Fruit fly (Drosophila melanogaster): Measurements from ENCODE around the gene CG31937.

Gene CG31937

dm6 chr2L:1723135-1723936 lies 6.4 kb upstream of the CG31937 start (continued):
- TF ChIP-seq cas (GFP tag; IDR thresholded peaks at IDR 0.05) (no peak), Lim3 (GFP tag; IDR thresholded peaks at IDR 0.05) (no peak), grn (GFP tag; optimal IDR thresholded peaks at IDR 0.05) (peak; percentile 43), CG18476 (GFP tag; optimal IDR thresholded peaks at IDR 0.05) (no peak), Ets97D (GFP tag; optimal IDR thresholded peaks at IDR 0.05) (no peak), CG10979 (tag; optimal IDR thresholded peaks at IDR 0.05) (peak; percentile 22), CG8359 (GFP tag; optimal IDR thresholded peaks at IDR 0.05; ENCODE audit: borderline replicate concordance) (no peak), z (GFP tag; IDR thresholded peaks at IDR 0.05) (0 out of 3 replicates have a peak, but pooled peaks have one; percentile 4), jigr1 (GFP tag; IDR thresholded peaks at IDR 0.05) (no peak), Hey (tag; optimal IDR thresholded peaks at IDR 0.05) (no peak), Hr51 (GFP tag; optimal IDR thresholded peaks at IDR 0.05) (peak in 1 of 2 experiments; percentile 33), kay (GFP tag; optimal IDR thresholded peaks at IDR 0.05) (no peak), B-H2 (GFP tag; optimal IDR thresholded peaks at IDR 0.05) (no peak), ara (GFP tag; IDR thresholded peaks at IDR 0.05) (0 out of 2 replicates have a peak, but pooled peaks have one; percentile 32), CG8924 (tag; optimal IDR thresholded peaks at IDR 0.05) (peak; percentile 19), CG15514 (GFP tag; optimal IDR thresholded peaks at IDR 0.05) (no peak), Hsf (GFP tag; optimal IDR thresholded peaks at IDR 0.05) (no peak), Meics (GFP tag; optimal IDR thresholded peaks at IDR 0.05) (no peak), CG3847 (GFP tag; IDR thresholded peaks at IDR 0.05) (no peak), en (GFP tag; optimal IDR thresholded peaks at IDR 0.05) (no peak), crol (GFP tag; IDR thresholded peaks at IDR 0.05) (no peak), CG1602 (GFP tag; optimal IDR thresholded peaks at IDR 0.05) (no peak), CG14710 (tag; optimal IDR thresholded peaks at IDR 0.05) (peak; percentile 29), nerfin-2 (GFP tag; IDR thresholded peaks at IDR 0.05; ENCODE audit: partially characterized antibody) (no peak), pzg (GFP tag; optimal IDR thresholded peaks at IDR 0.05) (no peak), Doc3 (GFP tag; IDR thresholded peaks at IDR 0.05; ENCODE audit: partially characterized antibody) (no peak), peb (GFP tag; IDR thresholded peaks at IDR 0.05) (no peak), CG16779 (GFP tag; IDR thresholded peaks at IDR 0.05) (no peak), CG15011 (GFP tag; optimal IDR thresholded peaks at IDR 0.05) (no peak), jumu (GFP tag; optimal IDR thresholded peaks at IDR 0.05) (no peak), HmgZ (tag; optimal IDR thresholded peaks at IDR 0.05) (no peak), CG6689 (GFP tag; IDR thresholded peaks at IDR 0.05) (no peak), CG1792 (GFP tag; optimal IDR thresholded peaks at IDR 0.05) (no peak), CG4404 (GFP tag; IDR thresholded peaks at IDR 0.05) (no peak), CG11696 (GFP tag; IDR thresholded peaks at IDR 0.05) (no peak), CG2199 (GFP tag; IDR thresholded peaks at IDR 0.05) (no peak), Myb (GFP tag; optimal IDR thresholded peaks at IDR 0.05) (no peak), gcm (GFP tag; optimal IDR thresholded peaks at IDR 0.05) (no peak), CG11456 (GFP tag; IDR thresholded peaks at IDR 0.05) (no peak), MBD-R2 (GFP tag; IDR thresholded peaks at IDR 0.05) (no peak), unc-4 (GFP tag; IDR thresholded peaks at IDR 0.05; ENCODE audit: partially characterized antibody) (no peak), pros (GFP tag; optimal IDR thresholded peaks at IDR 0.05) (no peak), sima (GFP tag; optimal IDR thresholded peaks at IDR 0.05) (no peak), Dfd (GFP tag; optimal IDR thresholded peaks at IDR 0.05) (no peak), br (optimal IDR thresholded peaks at IDR 0.05) (no peak), CG30431 (GFP tag; optimal IDR thresholded peaks at IDR 0.05) (no peak), CG1647 (GFP tag; optimal IDR thresholded peaks at IDR 0.05) (no peak), Bteb2 (GFP tag; optimal IDR thresholded peaks at IDR 0.05) (no peak), fd64A (GFP tag; optimal IDR thresholded peaks at IDR 0.05) (no peak), CG10431 (GFP tag; optimal IDR thresholded peaks at IDR 0.05) (no peak), CG9817 (tag; optimal IDR thresholded peaks at IDR 0.05) (no peak)

Data from whole organism, embryonic.